Fruit fly (Drosophila melanogaster): ENCODE data around the gene CG14731.

The CG14731 gene

dm6 chr3R:11882506-11882953 lies 48.5 kb upstream of the CG14731 start, which contains the start of the genes CG6962 and CG31368 (continued):
- TF ChIP-seq fkh (GFP tag; optimal IDR thresholded peaks at IDR 0.05): peak; percentile 73
- TF ChIP-seq CG9139 (GFP tag; optimal IDR thresholded peaks at IDR 0.05): no peak
- TF ChIP-seq spab (GFP tag; optimal IDR thresholded peaks at IDR 0.05): no peak
- no peak for TF ChIP-seq CG16779 (tag; optimal IDR thresholded peaks at IDR 0.05)
- no peak for TF ChIP-seq Blimp-1 (GFP tag; optimal IDR thresholded peaks at IDR 0.05)
- TF ChIP-seq CG31627 (GFP tag; optimal IDR thresholded peaks at IDR 0.05): peak; percentile 77
- TF ChIP-seq fd59A (GFP tag; optimal IDR thresholded peaks at IDR 0.05): peak; percentile 15
- peak; percentile 36 for TF ChIP-seq CG8319 (GFP tag; optimal IDR thresholded peaks at IDR 0.05)
- peak; percentile 71 for TF ChIP-seq Smox (GFP tag; optimal IDR thresholded peaks at IDR 0.05)
- TF ChIP-seq OdsH (GFP tag; optimal IDR thresholded peaks at IDR 0.05): peak; percentile 79
- TF ChIP-seq Sox14 (GFP tag; optimal IDR thresholded peaks at IDR 0.05): peak; percentile 81
- peak; percentile 57 for TF ChIP-seq achi (GFP tag; optimal IDR thresholded peaks at IDR 0.05)
- TF ChIP-seq CG6808 (GFP tag; optimal IDR thresholded peaks at IDR 0.05): no peak

DNA sequence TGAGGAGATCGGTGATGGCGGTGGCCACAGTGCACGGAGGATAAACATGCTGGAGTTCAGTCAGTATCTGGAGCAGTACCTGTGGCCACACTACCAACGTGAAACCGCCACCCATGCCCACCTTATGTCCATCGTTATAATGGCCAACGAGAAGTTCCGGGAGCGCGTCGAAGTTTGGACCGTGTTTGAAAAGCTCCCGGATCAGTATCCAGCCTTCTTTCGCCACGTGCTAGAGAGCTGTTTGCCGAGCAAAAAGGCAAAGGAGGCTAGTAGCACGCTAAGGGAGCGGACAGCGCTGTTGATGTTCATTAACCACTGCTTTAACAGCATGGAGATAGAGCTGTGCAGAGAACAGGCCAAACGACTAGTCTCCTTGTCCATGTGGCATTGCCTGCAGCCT lies 47.9 kb upstream of the CG14731 start:
- TF ChIP-seq OdsH (GFP tag; optimal IDR thresholded peaks at IDR 0.05) (no peak), eg (GFP tag; IDR thresholded peaks at IDR 0.05) (no peak), CG6163 (GFP tag; IDR thresholded peaks at IDR 0.05) (no peak), Hr39 (GFP tag; optimal IDR thresholded peaks at IDR 0.05) (no peak), Blimp-1 (GFP tag; optimal IDR thresholded peaks at IDR 0.05) (no peak), CG8119 (GFP tag; IDR thresholded peaks at IDR 0.05) (no peak)

dm6 chr3R:11887114-11888037 lies 43.7 kb upstream of the CG14731 start, which contains the start of gene mthl5:
Gene mthl5 (minus strand): TSS chr3R:11887168.
- TF ChIP-seq CG11762 (GFP tag; optimal IDR thresholded peaks at IDR 0.05; ENCODE audit: insufficient read depth) (peak; percentile 87), Ets21C (GFP tag; optimal IDR thresholded peaks at IDR 0.05) (peak; percentile 94), ss (GFP tag; optimal IDR thresholded peaks at IDR 0.05) (peak; percentile 82 to 83), Hr39 (GFP tag; optimal IDR thresholded peaks at IDR 0.05) (peak; percentile 97), CG3032 (tag; optimal IDR thresholded peaks at IDR 0.05) (peak; percentile 89), CG31627 (GFP tag; optimal IDR thresholded peaks at IDR 0.05) (peak; percentile 97), fd59A (GFP tag; optimal IDR thresholded peaks at IDR 0.05) (peak; percentile 94), acj6 (GFP tag; optimal IDR thresholded peaks at IDR 0.05) (peak; percentile 95), CG6792 (GFP tag; optimal IDR thresholded peaks at IDR 0.05) (peak; percentile 97), Eip93F (GFP tag; optimal IDR thresholded peaks at IDR 0.05) (peak; percentile 24), Smox (GFP tag; optimal IDR thresholded peaks at IDR 0.05) (peak; percentile 94), Hr4 (GFP tag; optimal IDR thresholded peaks at IDR 0.05) (peak; percentile 95), CG34406 (GFP tag; optimal IDR thresholded peaks at IDR 0.05) (peak; percentile 95), cyc (GFP tag; optimal IDR thresholded peaks at IDR 0.05) (peak; percentile 95), CG3919 (GFP tag; optimal IDR thresholded peaks at IDR 0.05) (peak; percentile 94), CG10669 (GFP tag; optimal IDR thresholded peaks at IDR 0.05) (peak; percentile 92), CG10631 (GFP tag; optimal IDR thresholded peaks at IDR 0.05) (peak; percentile 95), CG6854 (GFP tag; optimal IDR thresholded peaks at IDR 0.05) (peak; percentile 80), dsx (GFP tag; optimal IDR thresholded peaks at IDR 0.05; ENCODE audit: poor library complexity, severe bottlenecking) (peak; percentile 93), Hr38 (GFP tag; optimal IDR thresholded peaks at IDR 0.05) (no peak), topi (GFP tag; optimal IDR thresholded peaks at IDR 0.05) (peak; percentile 96), OdsH (GFP tag; optimal IDR thresholded peaks at IDR 0.05) (peak; percentile 96), salr (GFP tag; optimal IDR thresholded peaks at IDR 0.05) (peak; percentile 84 to 95), fd85E (GFP tag; optimal IDR thresholded peaks at IDR 0.05) (peak; percentile 87), achi (GFP tag; optimal IDR thresholded peaks at IDR 0.05) (peak; percentile 93), Ets96B (tag; optimal IDR thresholded peaks at IDR 0.05) (peak; percentile 96), CG6163 (GFP tag; IDR thresholded peaks at IDR 0.05) (peak; percentile 81), Lpt (GFP tag; optimal IDR thresholded peaks at IDR 0.05) (peak; percentile 90), fkh (GFP tag; optimal IDR thresholded peaks at IDR 0.05) (no peak), CG7368 (GFP tag; optimal IDR thresholded peaks at IDR 0.05) (peak; percentile 86), esn (GFP tag; optimal IDR thresholded peaks at IDR 0.05) (peak; percentile 97), eg (GFP tag; IDR thresholded peaks at IDR 0.05) (peak; percentile 84), CG6808 (GFP tag; optimal IDR thresholded peaks at IDR 0.05) (peak; percentile 92), Sox15 (GFP tag; optimal IDR thresholded peaks at IDR 0.05) (peak; percentile 96), Gug (GFP tag; IDR thresholded peaks at IDR 0.05) (peak; percentile 81), CG6276 (GFP tag; optimal IDR thresholded peaks at IDR 0.05) (peak; percentile 88)
